Worm (Caenorhabditis elegans) whole organism, young adult: ENCODE results near the gene rpi-2.

ENCODE experiments used
- B0261.1 ChIP-seq: sonication (generic microtip); optimal IDR thresholded peaks from 2 replicates; lab custom pipeline; 2016; ENCODE audit warnings: mild to moderate bottlenecking, missing genetic modification characterization, moderate library complexity, missing compliant biosample characterization
- B0336.3 ChIP-seq: fragments of 200-800 bp; sonication (Bioruptor generic); IDR thresholded peaks from 2 replicates; pipeline ENCODE4 v1.3.6; 2022; ENCODE audit warnings: missing genetic modification characterization, missing compliant biosample characterization
- C06A6.2 ChIP-seq: fragments of 200-800 bp; sonication (Bioruptor generic); conservative IDR thresholded peaks from 2 replicates; pipeline ENCODE4 v1.3.6; 2022; ENCODE audit warnings: missing genetic modification characterization, missing compliant biosample characterization
- F33H1.4 ChIP-seq: fragments of 200-800 bp; sonication (Bioruptor generic); IDR thresholded peaks from 2 replicates; pipeline ENCODE4 v1.3.6; 2022; ENCODE audit warnings: missing genetic modification reagents, missing genetic modification characterization, missing compliant biosample characterization
- F52B5.7 ChIP-seq: sonication (generic microtip); optimal IDR thresholded peaks from 2 replicates; lab custom pipeline; 2016; ENCODE audit warnings: mild to moderate bottlenecking, missing genetic modification characterization, missing compliant biosample characterization
- F55B11.4 ChIP-seq: sonication (generic microtip); optimal IDR thresholded peaks from 2 replicates; lab custom pipeline; 2016; ENCODE audit warnings: missing compliant biosample characterization, missing genetic modification characterization, borderline replicate concordance; ENCODE audit not compliant: insufficient read depth
- F57A8.1 ChIP-seq: fragments of 200-800 bp; sonication (Bioruptor generic); optimal IDR thresholded peaks from 2 replicates; lab custom pipeline; 2018; ENCODE audit warnings: mild to moderate bottlenecking, missing genetic modification characterization, moderate library complexity, missing compliant biosample characterization
- K12H6.12 ChIP-seq: fragments of 200-800 bp; sonication (Bioruptor generic); optimal IDR thresholded peaks from 2 replicates; lab custom pipeline; 2018; ENCODE audit warnings: mild to moderate bottlenecking, missing genetic modification characterization, missing compliant biosample characterization
- Y56A3A.18 ChIP-seq: fragments of 200-800 bp; sonication (Bioruptor generic); IDR thresholded peaks from 2 replicates; pipeline ENCODE4 v1.3.6; 2022; ENCODE audit warnings: missing genetic modification reagents, missing genetic modification characterization, missing compliant biosample characterization
- Y95B8A.8 ChIP-seq: fragments of 200-800 bp; sonication (Bioruptor generic); IDR thresholded peaks from 2 replicates; pipeline ENCODE4 v1.3.6; 2022; ENCODE audit warnings: missing genetic modification reagents, missing genetic modification characterization, missing compliant biosample characterization
- ZK185.1 ChIP-seq: sonication (generic microtip); optimal IDR thresholded peaks from 2 replicates; lab custom pipeline; 2016; ENCODE audit warnings: mild to moderate bottlenecking, missing genetic modification characterization, missing compliant biosample characterization; ENCODE audit not compliant: poor library complexity, severe bottlenecking
- ama-1 ChIP-seq, 3 experiments: fragments of 150-350 bp in 1 of 3; sonication (generic microtip) in 2 of 3; optimal IDR thresholded peaks; 2 replicates each; lab custom pipeline; 2014 to 2018; ENCODE audit warnings: missing biosample characterization in 2 of 3, missing genetic modification characterization in 2 of 3, missing genetic modification reagents in 2 of 3
- aptf-2 ChIP-seq: fragments of 200-800 bp; sonication (Bioruptor generic); conservative IDR thresholded peaks from 2 replicates; pipeline ENCODE4 v1.3.6; 2022; ENCODE audit warnings: missing genetic modification reagents, missing genetic modification characterization, missing compliant biosample characterization
- atf-7 ChIP-seq: sonication (generic microtip); optimal IDR thresholded peaks from 2 replicates; lab custom pipeline; 2017; ENCODE audit warnings: mild to moderate bottlenecking, missing genetic modification characterization, missing compliant biosample characterization
- attf-3 ChIP-seq: fragments of 200-800 bp; sonication (Bioruptor generic); conservative IDR thresholded peaks from 2 replicates; pipeline ENCODE4 v1.3.6; 2022; ENCODE audit warnings: missing genetic modification reagents, missing genetic modification characterization, missing compliant biosample characterization
- bed-2 ChIP-seq: fragments of 200-800 bp; sonication (Bioruptor generic); IDR thresholded peaks from 2 replicates; pipeline ENCODE4 v1.3.6; 2022; ENCODE audit warnings: missing genetic modification reagents, missing genetic modification characterization, missing compliant biosample characterization
- ccch-3 ChIP-seq: fragments of 200-800 bp; sonication (Bioruptor generic); optimal IDR thresholded peaks from 2 replicates; lab custom pipeline; 2018; ENCODE audit warnings: mild to moderate bottlenecking, missing genetic modification characterization, missing compliant biosample characterization
- die-1 ChIP-seq: sonication (generic microtip); optimal IDR thresholded peaks from 2 replicates; lab custom pipeline; 2016; ENCODE audit warnings: missing genotype, mild to moderate bottlenecking, missing genetic modification characterization, missing compliant biosample characterization
- dpl-1 ChIP-seq: fragments of 150-350 bp; optimal IDR thresholded peaks from 2 replicates; lab custom pipeline; 2014; ENCODE audit warnings: missing biosample characterization, missing genetic modification reagents, missing genetic modification characterization
- egl-18 ChIP-seq: fragments of 200-800 bp; sonication (Bioruptor generic); IDR thresholded peaks from 2 replicates; pipeline ENCODE4 v1.3.6; 2022; ENCODE audit warnings: missing genetic modification reagents, missing genetic modification characterization, missing compliant biosample characterization
- ets-4 ChIP-seq: fragments of 200-800 bp; sonication (Bioruptor generic); optimal IDR thresholded peaks from 2 replicates; lab custom pipeline; 2018; ENCODE audit warnings: mild to moderate bottlenecking, missing genetic modification characterization, missing compliant biosample characterization
- fkh-3 ChIP-seq: sonication (generic microtip); optimal IDR thresholded peaks from 2 replicates; lab custom pipeline; 2016; ENCODE audit warnings: mild to moderate bottlenecking, missing genetic modification characterization, missing compliant biosample characterization
- hmg-20 ChIP-seq: fragments of 200-800 bp; sonication (Bioruptor generic); IDR thresholded peaks from 2 replicates; pipeline ENCODE4 v1.3.6; 2022; ENCODE audit warnings: missing genetic modification reagents, missing genetic modification characterization, missing compliant biosample characterization
- lin-26 ChIP-seq: fragments of 200-800 bp; sonication (Bioruptor generic); IDR thresholded peaks from 2 replicates; pipeline ENCODE4 v1.3.6; 2022; ENCODE audit warnings: missing genetic modification reagents, missing genetic modification characterization, missing compliant biosample characterization
- lin-40 ChIP-seq: sonication (generic microtip); optimal IDR thresholded peaks from 2 replicates; lab custom pipeline; 2016; ENCODE audit warnings: missing genetic modification characterization, mild to moderate bottlenecking, missing compliant biosample characterization, missing genotype, missing genetic modification reagents
- lsy-27 ChIP-seq: sonication (generic microtip); optimal IDR thresholded peaks from 2 replicates; lab custom pipeline; 2017; ENCODE audit warnings: missing genetic modification characterization, mild to moderate bottlenecking, missing compliant biosample characterization, antibody characterized with exemption, missing genotype, borderline replicate concordance; ENCODE audit not compliant: insufficient read depth
- madf-3 ChIP-seq: fragments of 200-800 bp; sonication (Bioruptor generic); IDR thresholded peaks from 2 replicates; pipeline ENCODE4 v1.3.6; 2022; ENCODE audit warnings: missing genetic modification reagents, missing genetic modification characterization, missing compliant biosample characterization
- madf-6 ChIP-seq: fragments of 200-800 bp; sonication (Bioruptor generic); IDR thresholded peaks from 2 replicates; pipeline ENCODE4 v1.3.6; 2022; ENCODE audit warnings: missing genetic modification reagents, missing genetic modification characterization, missing compliant biosample characterization
- madf-8 ChIP-seq: fragments of 200-800 bp; sonication (Bioruptor generic); conservative IDR thresholded peaks from 2 replicates; pipeline ENCODE4 v1.3.6; 2022; ENCODE audit warnings: missing genetic modification reagents, missing genetic modification characterization, missing compliant biosample characterization
- mcd-1 ChIP-seq: fragments of 200-800 bp; sonication (Bioruptor generic); IDR thresholded peaks from 2 replicates; pipeline ENCODE4 v1.3.6; 2022; ENCODE audit warnings: missing genetic modification reagents, missing genetic modification characterization, missing compliant biosample characterization
- mel-28 ChIP-seq: sonication (generic microtip); optimal IDR thresholded peaks from 2 replicates; lab custom pipeline; 2016; ENCODE audit warnings: borderline replicate concordance, mild to moderate bottlenecking, missing genetic modification characterization, missing compliant biosample characterization
- mxl-1 ChIP-seq: sonication (generic microtip); optimal IDR thresholded peaks from 2 replicates; lab custom pipeline; 2016; ENCODE audit warnings: missing genetic modification characterization, missing compliant biosample characterization
- nfyb-1 ChIP-seq: fragments of 200-800 bp; sonication (Bioruptor generic); IDR thresholded peaks from 2 replicates; pipeline ENCODE4 v1.3.6; 2022; ENCODE audit warnings: missing genetic modification reagents, missing genetic modification characterization, missing compliant biosample characterization
- rcor-1 ChIP-seq: fragments of 200-800 bp; sonication (Bioruptor generic); IDR thresholded peaks from 2 replicates; pipeline ENCODE4 v1.3.6; 2022; ENCODE audit warnings: missing genetic modification reagents, missing genetic modification characterization, missing compliant biosample characterization
- rec-8 ChIP-seq, 2 experiments: sonication (generic microtip); optimal IDR thresholded peaks; 2 replicates each; lab custom pipeline; 2016; ENCODE audit warnings: mild to moderate bottlenecking in 2 of 2, missing genetic modification characterization in 2 of 2, missing genetic modification reagents in 2 of 2, missing genotype in 2 of 2, missing biosample characterization in 1 of 2, missing compliant biosample characterization in 1 of 2, moderate library complexity in 1 of 2
- sdz-38 ChIP-seq: sonication (generic microtip); optimal IDR thresholded peaks from 2 replicates; lab custom pipeline; 2016; ENCODE audit warnings: missing genotype, missing genetic modification characterization, missing compliant biosample characterization
- sea-2 ChIP-seq: fragments of 200-800 bp; sonication (Bioruptor generic); IDR thresholded peaks from 2 replicates; pipeline ENCODE4 v1.3.6; 2022; ENCODE audit warnings: missing genetic modification characterization, missing compliant biosample characterization
- snpc-4 ChIP-seq, 5 experiments: fragments of 150-350 bp in 1 of 5; sonication (generic microtip) in 4 of 5; optimal IDR thresholded peaks; 2 replicates each; lab custom pipeline; 2014 to 2018; ENCODE audit warnings: missing genetic modification characterization in 5 of 5, missing biosample characterization in 3 of 5, antibody characterized with exemption in 2 of 5, mild to moderate bottlenecking in 2 of 5, missing compliant biosample characterization in 2 of 5, missing genotype in 2 of 5, moderate library complexity in 2 of 5, missing genetic modification reagents in 1 of 5
- sptf-2 ChIP-seq: fragments of 200-800 bp; sonication (Bioruptor generic); optimal IDR thresholded peaks from 2 replicates; lab custom pipeline; 2018; ENCODE audit warnings: mild to moderate bottlenecking, missing genetic modification characterization, missing compliant biosample characterization
- tbx-9 ChIP-seq: sonication (generic microtip); optimal IDR thresholded peaks from 2 replicates; lab custom pipeline; 2016; ENCODE audit warnings: borderline replicate concordance, missing genetic modification characterization, inconsistent platforms, missing compliant biosample characterization
- unc-130 ChIP-seq: sonication (generic microtip); optimal IDR thresholded peaks from 2 replicates; lab custom pipeline; 2016; ENCODE audit warnings: missing genetic modification reagents, missing genetic modification characterization, missing compliant biosample characterization
- xnd-1 ChIP-seq: sonication (generic microtip); optimal IDR thresholded peaks from 2 replicates; lab custom pipeline; 2016; ENCODE audit warnings: missing genotype, missing genetic modification reagents, missing genetic modification characterization, missing compliant biosample characterization
- zfh-2 ChIP-seq: fragments of 200-800 bp; sonication (Bioruptor generic); conservative IDR thresholded peaks from 2 replicates; pipeline ENCODE4 v1.3.6; 2022; ENCODE audit warnings: missing genetic modification reagents, missing genetic modification characterization, missing compliant biosample characterization
- ztf-22 ChIP-seq: fragments of 200-800 bp; sonication (Bioruptor generic); optimal IDR thresholded peaks from 2 replicates; lab custom pipeline; 2018; ENCODE audit warnings: mild to moderate bottlenecking, missing genetic modification characterization, moderate library complexity, missing compliant biosample characterization
- ztf-25 ChIP-seq: fragments of 200-800 bp; sonication (Bioruptor generic); IDR thresholded peaks from 2 replicates; pipeline ENCODE4 v1.3.6; 2022; ENCODE audit warnings: missing genetic modification reagents, missing genetic modification characterization, missing compliant biosample characterization
- ztf-26 ChIP-seq: sonication (generic microtip); optimal IDR thresholded peaks from 2 replicates; lab custom pipeline; 2017; ENCODE audit warnings: missing genetic modification characterization, missing compliant biosample characterization

The rpi-2 gene

DNA sequence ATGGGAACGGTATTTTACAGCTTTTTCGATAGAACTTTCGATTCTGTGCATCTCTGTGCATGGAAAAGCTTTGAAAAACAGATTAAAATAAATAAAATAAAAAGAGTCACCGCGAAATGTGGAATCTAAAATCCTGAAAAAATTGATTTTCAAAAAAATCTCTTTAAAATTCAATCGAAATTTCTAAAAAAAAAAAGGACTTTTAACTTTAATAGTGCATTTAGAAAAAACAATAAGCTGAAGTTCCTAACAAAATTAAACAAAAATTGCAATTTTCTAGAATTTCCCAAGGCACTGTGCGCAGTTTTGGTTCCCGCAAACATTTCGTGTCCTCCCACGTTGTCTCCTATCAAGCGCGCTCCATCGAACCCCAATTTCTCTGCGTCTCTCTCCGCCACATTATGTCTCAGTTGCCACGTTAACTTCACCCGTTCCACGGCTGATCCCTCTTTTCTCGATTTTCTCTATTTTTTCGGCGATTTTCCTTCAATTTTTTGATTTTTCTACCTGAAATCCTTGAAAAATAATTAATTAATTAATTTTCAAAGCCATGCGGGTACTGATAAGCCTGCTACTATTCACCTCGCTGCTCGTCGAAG lies 34.5 kb downstream of the rpi-2 start, which contains the start of the genes Y41D4A.6 and Y41D4A.4 (continued):
- TF ChIP-seq xnd-1 (tag; lab: Kevin White, UChicago) = no peak
- TF ChIP-seq ccch-3 (GFP tag; lab: Kevin White, UChicago) = peak; percentile 67
- no peak for TF ChIP-seq fkh-3 (tag; lab: Kevin White, UChicago)
- TF ChIP-seq F55B11.4 (tag; lab: Kevin White, UChicago) = no peak
- TF ChIP-seq F52B5.7 (tag; lab: Kevin White, UChicago) = no peak
- TF ChIP-seq ZK185.1 (tag; lab: Kevin White, UChicago) = peak; percentile 56
- no peak for TF ChIP-seq F57A8.1 (GFP tag; lab: Kevin White, UChicago)
- TF ChIP-seq Y95B8A.8 = 0 out of 2 replicates have a peak, but pooled peaks have one; percentile 61
- TF ChIP-seq snpc-4 (GFP tag; optimal IDR thresholded peaks at IDR 0.05; lab: Kevin White, UChicago) = no peak
- peak; percentile 22 to 66 (median 58) for TF ChIP-seq snpc-4 (tag; optimal IDR thresholded peaks at IDR 0.05; lab: Kevin White, UChicago)
- TF ChIP-seq ztf-22 (GFP tag; lab: Kevin White, UChicago) = no peak
- TF ChIP-seq lin-26 (GFP tag; lab: Robert Waterston, UW) = no peak
- no peak for TF ChIP-seq sdz-38 (tag; lab: Kevin White, UChicago)
- TF ChIP-seq nfyb-1 (GFP tag; lab: Robert Waterston, UW) = 0 out of 2 replicates have a peak, but pooled peaks have one; percentile 51
- peak in 1 of 2 experiments; percentile 47 for TF ChIP-seq rec-8 (tag; optimal IDR thresholded peaks at IDR 0.05; lab: Kevin White, UChicago)
- TF ChIP-seq hmg-20 (GFP tag; lab: Robert Waterston, UW) = no peak
- no peak for TF ChIP-seq Y56A3A.18 (GFP tag; lab: Robert Waterston, UW)
- TF ChIP-seq aptf-2 (GFP tag; lab: Robert Waterston, UW) = peak; percentile 76
- TF ChIP-seq zfh-2 (GFP tag; lab: Robert Waterston, UW) = no peak; the same call in 1 of the 2 replicates
- TF ChIP-seq die-1 = peak; percentile 12
- TF ChIP-seq ama-1 (optimal IDR thresholded peaks at IDR 0.05; lab: Kevin White, UChicago) = no peak
- no peak for TF ChIP-seq ama-1 (GFP tag; optimal IDR thresholded peaks at IDR 0.05; lab: Kevin White, UChicago)
- TF ChIP-seq C06A6.2 (GFP tag; lab: Robert Waterston, UW) = no peak
- TF ChIP-seq bed-2 (GFP tag; lab: Robert Waterston, UW) = peak; percentile 43; the same call in 1 of the 2 replicates
- TF ChIP-seq madf-3 (GFP tag; lab: Robert Waterston, UW) = peak; percentile 72; the same call in 1 of the 2 replicates
- TF ChIP-seq dpl-1 (GFP tag; lab: Kevin White, UChicago) = no peak
- peak; percentile 68 for TF ChIP-seq F33H1.4
- peak; percentile 76 for TF ChIP-seq attf-3 (GFP tag; lab: Robert Waterston, UW)
- peak; percentile 64 for TF ChIP-seq mel-28 (tag; lab: Kevin White, UChicago)
- peak; percentile 96 for TF ChIP-seq mcd-1 (GFP tag; lab: Robert Waterston, UW)
- TF ChIP-seq ztf-26 (tag; lab: Kevin White, UChicago) = no peak
- TF ChIP-seq B0261.1 (tag; lab: Kevin White, UChicago) = peak; percentile 3
- no peak for TF ChIP-seq egl-18 (GFP tag; lab: Robert Waterston, UW)
- no peak for TF ChIP-seq lsy-27 (tag; lab: Kevin White, UChicago)
- peak; percentile 53 for TF ChIP-seq madf-6
- peak; percentile 94 for TF ChIP-seq unc-130 (GFP tag; lab: Kevin White, UChicago)
- no peak for TF ChIP-seq sptf-2 (GFP tag; lab: Kevin White, UChicago)
- peak; percentile 38; the same call in 1 of the 2 replicates for TF ChIP-seq ztf-25 (GFP tag; lab: Robert Waterston, UW)
- no peak for TF ChIP-seq ets-4
- TF ChIP-seq sea-2 (GFP tag; lab: Robert Waterston, UW) = no peak
- TF ChIP-seq rcor-1 = peak; percentile 76
- peak; percentile 61 for TF ChIP-seq lin-40
- TF ChIP-seq atf-7 (tag; lab: Kevin White, UChicago) = no peak
- TF ChIP-seq madf-8 (GFP tag; lab: Robert Waterston, UW) = no peak
- peak; percentile 89 for TF ChIP-seq K12H6.12 (tag; lab: Kevin White, UChicago)
- no peak for TF ChIP-seq mxl-1
- TF ChIP-seq tbx-9 = no peak
- peak; percentile 51; the same call in 1 of the 2 replicates for TF ChIP-seq B0336.3
